Fruit fly (Drosophila melanogaster): ENCODE measurements around the gene Sry-beta.
A peak's percentile ranks its signal among the peaks of the same experiment; 100 is the strongest.

The Sry-beta gene

DNA sequence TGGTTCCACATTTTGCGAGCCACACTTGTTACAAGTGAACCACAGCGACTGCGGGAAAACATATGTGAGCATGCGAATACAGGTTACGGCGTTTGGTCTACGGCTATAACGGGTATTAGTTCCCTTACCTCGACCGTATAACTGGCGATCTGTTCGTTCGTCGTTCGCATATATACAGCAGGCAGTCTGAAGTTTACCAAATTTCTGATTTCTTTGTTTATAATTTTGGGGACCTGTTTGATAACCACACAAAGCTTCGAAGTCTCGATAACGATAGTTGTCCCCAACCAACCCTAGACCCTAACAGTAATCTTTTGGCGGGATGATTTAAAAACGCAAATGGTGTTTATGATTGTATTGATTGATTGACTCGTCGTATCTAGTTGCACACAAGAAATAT, 46.4 kb upstream of the Sry-beta start, which contains the start of gene Acph-1 (continued):
- no peak for TF ChIP-seq dimm (GFP tag; IDR thresholded peaks at IDR 0.05)
- no peak for TF ChIP-seq grau (tag; optimal IDR thresholded peaks at IDR 0.05)
- TF ChIP-seq bigmax (GFP tag; optimal IDR thresholded peaks at IDR 0.05) = peak; percentile 32
- TF ChIP-seq abd-A (tag; optimal IDR thresholded peaks at IDR 0.05) = no peak
- no peak for TF ChIP-seq inv (GFP tag; IDR thresholded peaks at IDR 0.05; ENCODE audit: partially characterized antibody)
- no peak for TF ChIP-seq CG14860 (GFP tag; IDR thresholded peaks at IDR 0.05; ENCODE audit: partially characterized antibody)
- TF ChIP-seq fd3F (GFP tag; optimal IDR thresholded peaks at IDR 0.05) = no peak
- no peak for TF ChIP-seq insv (GFP tag; optimal IDR thresholded peaks at IDR 0.05)
- no peak for TF ChIP-seq CkIIα-i1 (GFP tag; IDR thresholded peaks at IDR 0.05)
- TF ChIP-seq Med (GFP tag) = peak; percentile 62
- TF ChIP-seq Stat92E (GFP tag; optimal IDR thresholded peaks at IDR 0.05) = no peak
- no peak for TF ChIP-seq D19A (tag; optimal IDR thresholded peaks at IDR 0.05)
- TF ChIP-seq CG12659 (GFP tag; optimal IDR thresholded peaks at IDR 0.05) = no peak
- no peak for TF ChIP-seq H15 (GFP tag; IDR thresholded peaks at IDR 0.05)
- TF ChIP-seq da (GFP tag; optimal IDR thresholded peaks at IDR 0.05) = no peak
- TF ChIP-seq Sry-δ (GFP tag; optimal IDR thresholded peaks at IDR 0.05) = peak; percentile 46
- TF ChIP-seq unpg (GFP tag; optimal IDR thresholded peaks at IDR 0.05) = no peak
- peak; percentile 18 for TF ChIP-seq YL-1 (GFP tag; optimal IDR thresholded peaks at IDR 0.05)
- peak; percentile 40 for TF ChIP-seq pzg (GFP tag; optimal IDR thresholded peaks at IDR 0.05)
- TF ChIP-seq Atf6 (GFP tag; IDR thresholded peaks at IDR 0.05) = no peak
- no peak for TF ChIP-seq gsb-n (tag; optimal IDR thresholded peaks at IDR 0.05)
- peak; percentile 4 for TF ChIP-seq gfzf (GFP tag; optimal IDR thresholded peaks at IDR 0.05)
- TF ChIP-seq CG18476 (GFP tag; optimal IDR thresholded peaks at IDR 0.05) = no peak
- TF ChIP-seq cad (GFP tag; optimal IDR thresholded peaks at IDR 0.05) = no peak
- TF ChIP-seq ATbp (GFP tag; optimal IDR thresholded peaks at IDR 0.05) = no peak
- TF ChIP-seq CG9797 (GFP tag; optimal IDR thresholded peaks at IDR 0.05) = no peak
- TF ChIP-seq bab2 (GFP tag; optimal IDR thresholded peaks at IDR 0.05) = no peak
- TF ChIP-seq CG32767 (GFP tag; IDR thresholded peaks at IDR 0.05) = no peak
- no peak for TF ChIP-seq CG17359 (tag; optimal IDR thresholded peaks at IDR 0.05)
- TF ChIP-seq HLH4C (GFP tag; IDR thresholded peaks at IDR 0.05; ENCODE audit: partially characterized antibody) = peak; percentile 45; the same call in 1 of the 3 replicates
- TF ChIP-seq CG7987 (GFP tag; optimal IDR thresholded peaks at IDR 0.05) = no peak
- no peak for TF ChIP-seq CG9437 (GFP tag; optimal IDR thresholded peaks at IDR 0.05)
- no peak for TF ChIP-seq CG8089 (GFP tag; optimal IDR thresholded peaks at IDR 0.05)
- no peak for TF ChIP-seq zen2 (GFP tag; IDR thresholded peaks at IDR 0.05; ENCODE audit: partially characterized antibody)
- 0 out of 3 replicates have a peak, but pooled peaks have one; percentile 40 for TF ChIP-seq CG34224 (GFP tag; IDR thresholded peaks at IDR 0.05; ENCODE audit: partially characterized antibody)
- no peak for TF ChIP-seq croc (GFP tag; conservative IDR thresholded peaks at IDR 0.05)
- no peak for TF ChIP-seq CG11093 (GFP tag; IDR thresholded peaks at IDR 0.05)

DNA sequence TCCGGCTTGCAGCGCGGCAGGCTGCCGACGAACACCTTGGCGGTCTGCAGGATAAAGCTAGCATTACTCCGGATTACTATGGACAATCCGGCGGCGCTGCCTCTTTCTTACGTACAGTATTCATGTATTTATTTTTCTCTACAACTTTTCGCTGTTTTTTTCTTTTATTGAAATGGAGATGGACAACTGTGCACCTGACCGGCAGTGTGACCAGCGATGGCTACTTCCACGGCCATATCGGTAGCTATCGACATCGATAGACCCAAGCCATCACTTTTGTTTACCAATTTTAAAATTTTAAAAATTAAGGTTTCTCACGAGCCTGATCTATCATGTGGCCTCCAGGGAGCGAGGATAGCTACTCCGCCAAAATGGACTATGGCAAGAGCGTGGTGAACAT, 44.5 kb upstream of the Sry-beta start, which contains the start of the genes CG7903 and Sas-6:
CG7903 (minus strand) TSS at position 197 of the 400 bp plus-strand sequence.
Sas-6 (plus strand) TSS at position 323 of the 400 bp plus-strand sequence.
- no peak for TF ChIP-seq Hr39 (optimal IDR thresholded peaks at IDR 0.05)
- no peak for TF ChIP-seq CG10274 (GFP tag; optimal IDR thresholded peaks at IDR 0.05)
- no peak for TF ChIP-seq Hr51 (GFP tag; optimal IDR thresholded peaks at IDR 0.05)
- no peak for TF ChIP-seq toy (GFP tag; IDR thresholded peaks at IDR 0.05)
- TF ChIP-seq CG18599 (GFP tag; optimal IDR thresholded peaks at IDR 0.05) = no peak
- peak; percentile 67 for TF ChIP-seq gfzf (GFP tag; optimal IDR thresholded peaks at IDR 0.05)
- TF ChIP-seq org-1 (GFP tag; optimal IDR thresholded peaks at IDR 0.05) = no peak
- TF ChIP-seq CG13775 (GFP tag; optimal IDR thresholded peaks at IDR 0.05) = no peak
- peak; percentile 61 for TF ChIP-seq CG14860 (GFP tag; IDR thresholded peaks at IDR 0.05; ENCODE audit: partially characterized antibody)
- no peak for TF ChIP-seq CG12942 (GFP tag; optimal IDR thresholded peaks at IDR 0.05)
- peak; percentile 94 for TF ChIP-seq MBD-R2 (GFP tag; IDR thresholded peaks at IDR 0.05)
- TF ChIP-seq CG2129 (GFP tag; IDR thresholded peaks at IDR 0.05; ENCODE audit: partially characterized antibody) = peak; percentile 22; the same call in 1 of the 2 replicates
- peak; percentile 81 for TF ChIP-seq CG9797 (GFP tag; optimal IDR thresholded peaks at IDR 0.05)
- TF ChIP-seq BEAF-32 (GFP tag; optimal IDR thresholded peaks at IDR 0.05) = peak; percentile 73
- TF ChIP-seq dati (GFP tag; IDR thresholded peaks at IDR 0.05) = no peak
- TF ChIP-seq odd (GFP tag; optimal IDR thresholded peaks at IDR 0.05) = no peak
- TF ChIP-seq inv (GFP tag; IDR thresholded peaks at IDR 0.05; ENCODE audit: partially characterized antibody) = peak; percentile 66; the same call in 1 of the 2 replicates
- TF ChIP-seq stwl (tag; optimal IDR thresholded peaks at IDR 0.05) = peak; percentile 56

Measured in whole organism, embryonic.